Worm (Caenorhabditis elegans) whole organism, L2 larva: ENCODE measurements around the gene unc-27.

ENCODE experiments used
- C34F6.9 ChIP-seq: fragments of 150-350 bp; optimal IDR thresholded peaks from 2 replicates; lab custom pipeline; 2014; ENCODE audit warnings: missing biosample characterization, missing genetic modification characterization
- F13H6.1 ChIP-seq: sonication (generic microtip); optimal IDR thresholded peaks from 2 replicates; lab custom pipeline; 2016; ENCODE audit warnings: missing genetic modification characterization, missing compliant biosample characterization
- R02D3.7 ChIP-seq: fragments of 150-350 bp; optimal IDR thresholded peaks from 2 replicates; lab custom pipeline; 2014; ENCODE audit warnings: missing biosample characterization, missing genetic modification characterization
- Y55F3AM.14 ChIP-seq: fragments of 200-800 bp; sonication (Bioruptor generic); optimal IDR thresholded peaks from 2 replicates; lab custom pipeline; 2018; ENCODE audit warnings: mild to moderate bottlenecking, missing genetic modification characterization, missing compliant biosample characterization
- aly-2 ChIP-seq: fragments of 150-350 bp; optimal IDR thresholded peaks from 2 replicates; lab custom pipeline; 2014; ENCODE audit warnings: missing biosample characterization, missing genetic modification characterization
- ama-1 ChIP-seq: fragments of 150-350 bp; optimal IDR thresholded peaks from 2 replicates; lab custom pipeline; 2018; ENCODE audit warnings: inconsistent platforms
- blmp-1 ChIP-seq: sonication (generic microtip); optimal IDR thresholded peaks from 2 replicates; lab custom pipeline; 2017; ENCODE audit warnings: missing genetic modification characterization, mild to moderate bottlenecking, missing compliant biosample characterization, antibody characterized with exemption, moderate library complexity; ENCODE audit not compliant: insufficient read depth
- ceh-16 ChIP-seq: fragments of 150-350 bp; optimal IDR thresholded peaks from 2 replicates; lab custom pipeline; 2014; ENCODE audit warnings: missing biosample characterization, missing genetic modification characterization
- ceh-82 ChIP-seq: fragments of 150-350 bp; optimal IDR thresholded peaks from 2 replicates; lab custom pipeline; 2014; ENCODE audit warnings: missing biosample characterization, missing genetic modification characterization
- crh-2 ChIP-seq: sonication (generic microtip); optimal IDR thresholded peaks from 2 replicates; lab custom pipeline; 2017; ENCODE audit warnings: missing biosample characterization, missing genetic modification characterization
- dmd-4 ChIP-seq: sonication (generic microtip); optimal IDR thresholded peaks from 2 replicates; lab custom pipeline; 2017; ENCODE audit warnings: missing biosample characterization, missing genetic modification characterization
- egl-27 ChIP-seq: sonication (generic microtip); optimal IDR thresholded peaks from 3 replicates; lab custom pipeline; 2017; ENCODE audit warnings: missing biosample characterization, missing genetic modification reagents, missing genetic modification characterization
- elt-1 ChIP-seq: fragments of 150-350 bp; optimal IDR thresholded peaks from 2 replicates; lab custom pipeline; 2014; ENCODE audit warnings: missing biosample characterization, missing genetic modification characterization
- fos-1 ChIP-seq: fragments of 150-350 bp; optimal IDR thresholded peaks from 2 replicates; lab custom pipeline; 2014; ENCODE audit warnings: missing biosample characterization, missing genetic modification characterization
- gmeb-1 ChIP-seq: fragments of 150-350 bp; optimal IDR thresholded peaks from 2 replicates; lab custom pipeline; 2014; ENCODE audit warnings: missing biosample characterization, missing genetic modification characterization
- lin-11 ChIP-seq: fragments of 150-350 bp; sonication (generic microtip); optimal IDR thresholded peaks from 2 replicates; lab custom pipeline; 2014; ENCODE audit warnings: missing biosample characterization, missing genetic modification characterization, inconsistent platforms, mixed read lengths
- lin-13 ChIP-seq: fragments of 150-350 bp; optimal IDR thresholded peaks from 2 replicates; lab custom pipeline; 2014; ENCODE audit warnings: missing biosample characterization, missing genetic modification reagents, missing genetic modification characterization
- lin-39 ChIP-seq: fragments of 150-350 bp; optimal IDR thresholded peaks from 2 replicates; lab custom pipeline; 2014; ENCODE audit warnings: missing biosample characterization, missing genetic modification reagents, missing genetic modification characterization
- lsy-2 ChIP-seq, 2 experiments: fragments of 150-350 bp in 1 of 2; sonication (generic microtip) in 1 of 2; optimal IDR thresholded peaks; 2 replicates each; lab custom pipeline; 2014 to 2017; ENCODE audit warnings: missing biosample characterization in 2 of 2, missing genetic modification characterization in 2 of 2
- mab-5 ChIP-seq: fragments of 150-350 bp; optimal IDR thresholded peaks from 2 replicates; lab custom pipeline; 2014; ENCODE audit warnings: missing biosample characterization, missing genetic modification characterization
- mbf-1 ChIP-seq: sonication (generic microtip); optimal IDR thresholded peaks from 2 replicates; lab custom pipeline; 2017; ENCODE audit warnings: missing biosample characterization, missing genetic modification characterization
- mdl-1 ChIP-seq, 2 experiments: fragments of 150-350 bp in 1 of 2; sonication (generic microtip) in 1 of 2; optimal IDR thresholded peaks; 2 replicates each; lab custom pipeline; 2017; ENCODE audit warnings: missing biosample characterization in 2 of 2, missing genetic modification characterization in 2 of 2
- nhr-10 ChIP-seq: sonication (generic microtip); optimal IDR thresholded peaks from 2 replicates; lab custom pipeline; 2017; ENCODE audit warnings: missing biosample characterization, missing genetic modification characterization
- nhr-11 ChIP-seq: fragments of 150-350 bp; optimal IDR thresholded peaks from 2 replicates; lab custom pipeline; 2014; ENCODE audit warnings: missing biosample characterization, missing genetic modification characterization
- nhr-12 ChIP-seq: fragments of 150-350 bp; optimal IDR thresholded peaks from 2 replicates; lab custom pipeline; 2014; ENCODE audit warnings: missing biosample characterization, missing genetic modification characterization
- nhr-129 ChIP-seq: fragments of 150-350 bp; optimal IDR thresholded peaks from 2 replicates; lab custom pipeline; 2014; ENCODE audit warnings: missing biosample characterization, missing genetic modification characterization
- nhr-21 ChIP-seq: fragments of 150-350 bp; optimal IDR thresholded peaks from 2 replicates; lab custom pipeline; 2014; ENCODE audit warnings: missing biosample characterization, missing genetic modification characterization
- nhr-23 ChIP-seq: fragments of 150-350 bp; optimal IDR thresholded peaks from 2 replicates; lab custom pipeline; 2014; ENCODE audit warnings: missing biosample characterization, missing genetic modification reagents, missing genetic modification characterization
- nhr-237 ChIP-seq: fragments of 150-350 bp; optimal IDR thresholded peaks from 2 replicates; lab custom pipeline; 2014; ENCODE audit warnings: missing biosample characterization, missing genetic modification characterization
- nhr-25 ChIP-seq: fragments of 150-350 bp; sonication (generic microtip); optimal IDR thresholded peaks from 3 replicates; lab custom pipeline; 2014; ENCODE audit warnings: missing biosample characterization, missing genetic modification characterization
- nhr-6 ChIP-seq: fragments of 150-350 bp; optimal IDR thresholded peaks from 2 replicates; lab custom pipeline; 2014; ENCODE audit warnings: missing biosample characterization, missing genetic modification characterization
- nhr-77 ChIP-seq: fragments of 150-350 bp; optimal IDR thresholded peaks from 2 replicates; lab custom pipeline; 2014; ENCODE audit warnings: missing biosample characterization, missing genetic modification characterization
- peb-1 ChIP-seq: fragments of 150-350 bp; optimal IDR thresholded peaks from 2 replicates; lab custom pipeline; 2014; ENCODE audit warnings: missing biosample characterization, missing genetic modification characterization
- sem-4 ChIP-seq: fragments of 150-350 bp; optimal IDR thresholded peaks from 2 replicates; lab custom pipeline; 2014; ENCODE audit warnings: missing biosample characterization, missing genetic modification reagents, missing genetic modification characterization
- sma-3 ChIP-seq: sonication (generic microtip); optimal IDR thresholded peaks from 2 replicates; lab custom pipeline; 2016; ENCODE audit warnings: missing genetic modification reagents, missing genetic modification characterization, missing compliant biosample characterization
- sma-9 ChIP-seq, 2 experiments: fragments of 150-350 bp in 1 of 2; sonication (generic microtip) in 1 of 2; optimal IDR thresholded peaks; 2 replicates each; lab custom pipeline; 2014 to 2016; ENCODE audit warnings: missing genetic modification characterization in 2 of 2, mild to moderate bottlenecking in 1 of 2, missing biosample characterization in 1 of 2, missing compliant biosample characterization in 1 of 2, missing genetic modification reagents in 1 of 2, moderate library complexity in 1 of 2
- snpc-4 ChIP-seq: fragments of 150-350 bp; optimal IDR thresholded peaks from 2 replicates; lab custom pipeline; 2014; ENCODE audit warnings: missing biosample characterization, missing genetic modification characterization
- unc-39 ChIP-seq: fragments of 150-350 bp; optimal IDR thresholded peaks from 2 replicates; lab custom pipeline; 2014; ENCODE audit warnings: missing biosample characterization, missing genetic modification characterization
- unc-55 ChIP-seq: fragments of 150-350 bp; sonication (generic microtip); optimal IDR thresholded peaks from 3 replicates; lab custom pipeline; 2014; ENCODE audit warnings: missing biosample characterization, missing genetic modification reagents, missing genetic modification characterization
- zag-1 ChIP-seq: fragments of 150-350 bp; optimal IDR thresholded peaks from 2 replicates; lab custom pipeline; 2014; ENCODE audit warnings: missing biosample characterization, missing genetic modification characterization
- ztf-4 ChIP-seq: fragments of 150-350 bp; optimal IDR thresholded peaks from 2 replicates; lab custom pipeline; 2014; ENCODE audit warnings: missing biosample characterization, missing genetic modification characterization

Gene unc-27

ce11 chrX:8808740-8809139 is 19.5 kb downstream of the unc-27 start:
- peak; percentile 36 for TF ChIP-seq unc-55 (GFP tag; lab: Kevin White, UChicago)
- TF ChIP-seq mbf-1 (tag; lab: Kevin White, UChicago): no peak

DNA sequence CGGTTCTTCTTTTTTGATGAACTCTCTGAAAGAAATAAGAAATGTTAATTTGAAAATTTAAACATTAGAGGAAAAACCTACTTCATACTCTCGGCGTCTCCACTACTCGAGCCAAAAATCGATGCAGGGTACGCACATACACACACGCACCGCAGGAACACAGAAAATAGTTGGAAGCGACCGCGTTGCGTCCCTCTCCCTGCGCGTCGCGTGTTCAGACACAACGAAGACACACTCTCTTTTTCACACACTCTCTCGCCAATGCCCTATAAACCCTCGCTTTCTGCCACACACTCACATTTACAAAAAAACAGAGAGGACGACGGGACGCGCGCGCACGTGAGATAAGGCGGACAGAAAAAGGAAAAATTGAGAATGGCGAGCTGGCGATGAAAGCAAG is 21.7 kb downstream of the unc-27 start, which contains the start of gene R04E5.9:
Gene R04E5.9 (minus strand): TSS at position 235 of the 400 bp plus-strand sequence.
- TF ChIP-seq fos-1 (tag; lab: Kevin White, UChicago): peak; percentile 92
- peak; percentile 96 for TF ChIP-seq unc-55 (GFP tag; lab: Kevin White, UChicago)
- no peak for TF ChIP-seq nhr-23 (tag; lab: Kevin White, UChicago)
- peak; percentile 7 for TF ChIP-seq ama-1 (lab: Kevin White, UChicago)
- TF ChIP-seq nhr-25 (tag; lab: Kevin White, UChicago): peak; percentile 64
- peak; percentile 83 for TF ChIP-seq lin-13 (GFP tag; lab: Kevin White, UChicago)
- TF ChIP-seq nhr-11 (tag; lab: Kevin White, UChicago): no peak
- TF ChIP-seq crh-2 (tag; lab: Kevin White, UChicago): peak; percentile 94
- TF ChIP-seq gmeb-1 (tag; lab: Kevin White, UChicago): peak; percentile 48
- peak; percentile 84 to 95 for TF ChIP-seq mdl-1 (tag; optimal IDR thresholded peaks at IDR 0.05; lab: Kevin White, UChicago)
- peak; percentile 48 for TF ChIP-seq mab-5 (tag; lab: Kevin White, UChicago)
- TF ChIP-seq nhr-77 (tag; lab: Kevin White, UChicago): peak; percentile 9
- TF ChIP-seq blmp-1 (tag; lab: Kevin White, UChicago): peak; percentile 49
- TF ChIP-seq nhr-237: no peak
- peak; percentile 41 for TF ChIP-seq ztf-4 (tag; lab: Kevin White, UChicago)
- no peak for TF ChIP-seq ceh-16 (tag; lab: Kevin White, UChicago)
- TF ChIP-seq nhr-12 (tag; lab: Kevin White, UChicago): no peak
- no peak for TF ChIP-seq dmd-4 (tag; lab: Kevin White, UChicago)
- peak; percentile 53 to 84 for TF ChIP-seq lsy-2 (tag; optimal IDR thresholded peaks at IDR 0.05; lab: Kevin White, UChicago)
- peak; percentile 86 for TF ChIP-seq egl-27 (tag; lab: Kevin White, UChicago)
- no peak for TF ChIP-seq elt-1 (tag; lab: Kevin White, UChicago)
- TF ChIP-seq nhr-6 (tag; lab: Kevin White, UChicago): peak; percentile 42
- TF ChIP-seq C34F6.9 (tag; lab: Kevin White, UChicago): peak; percentile 94
- TF ChIP-seq peb-1 (tag; lab: Kevin White, UChicago): peak; percentile 13
- TF ChIP-seq nhr-129 (tag; lab: Kevin White, UChicago): peak; percentile 93
- TF ChIP-seq aly-2 (tag; lab: Kevin White, UChicago): no peak
- peak; percentile 77 for TF ChIP-seq zag-1 (tag; lab: Kevin White, UChicago)
- peak; percentile 70 for TF ChIP-seq nhr-21 (tag; lab: Kevin White, UChicago)
- no peak for TF ChIP-seq lin-39 (tag; lab: Kevin White, UChicago)
- peak; percentile 72 for TF ChIP-seq sma-3 (GFP tag; lab: Kevin White, UChicago)
- peak; percentile 90 for TF ChIP-seq sma-9 (GFP tag; optimal IDR thresholded peaks at IDR 0.05; lab: Kevin White, UChicago)
- TF ChIP-seq sma-9 (tag; optimal IDR thresholded peaks at IDR 0.05; lab: Kevin White, UChicago): no peak
- peak; percentile 96 for TF ChIP-seq lin-11 (tag; lab: Kevin White, UChicago)
- peak; percentile 80 for TF ChIP-seq Y55F3AM.14 (GFP tag; lab: Kevin White, UChicago)
- peak; percentile 81 for TF ChIP-seq sem-4 (tag; lab: Kevin White, UChicago)
- peak; percentile 33 for TF ChIP-seq ceh-82 (tag; lab: Kevin White, UChicago)
- TF ChIP-seq nhr-10: no peak
- TF ChIP-seq F13H6.1 (tag; lab: Kevin White, UChicago): peak; percentile 92
- peak; percentile 26 for TF ChIP-seq snpc-4 (tag; lab: Kevin White, UChicago)
- TF ChIP-seq unc-39 (tag; lab: Kevin White, UChicago): no peak

DNA sequence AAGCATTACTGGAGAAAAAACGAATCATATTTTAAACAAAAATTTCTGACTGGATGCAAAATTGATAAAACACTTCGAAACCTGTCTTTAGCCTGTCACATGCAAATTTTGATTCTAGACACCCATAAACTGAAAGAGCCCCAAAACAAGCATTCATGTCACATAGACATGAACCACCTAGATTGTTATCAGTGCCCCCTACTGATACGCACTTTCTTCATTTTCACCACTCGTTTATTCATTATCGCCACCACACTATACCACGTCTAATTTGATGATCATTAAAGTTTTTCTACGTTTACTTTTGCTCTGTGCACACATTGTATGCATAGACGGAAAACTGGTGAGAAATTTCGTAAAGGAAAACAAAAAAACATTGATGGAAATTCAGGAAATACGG is 22.7 kb downstream of the unc-27 start, which contains the start of gene cnnm-2:
Gene cnnm-2 (plus strand): TSS at position 190 of the 400 bp plus-strand sequence.
- TF ChIP-seq fos-1 (tag; lab: Kevin White, UChicago): peak; percentile 82
- TF ChIP-seq crh-2 (tag; lab: Kevin White, UChicago): peak; percentile 53
- TF ChIP-seq R02D3.7: no peak
